Worm (Caenorhabditis elegans) whole organism, L4/young adult: Measurements from ENCODE around the gene R144.10.

Source experiments
- W03F9.2 ChIP-seq: fragments of 150-350 bp; optimal IDR thresholded peaks from 2 replicates; lab custom pipeline; 2014; ENCODE audit warnings: missing biosample characterization, missing genetic modification characterization
- dao-5 ChIP-seq: sonication (generic microtip); optimal IDR thresholded peaks from 2 replicates; lab custom pipeline; 2016; ENCODE audit warnings: missing genotype, missing genetic modification characterization, moderate library complexity, missing compliant biosample characterization
- him-1 ChIP-seq: sonication (generic microtip); optimal IDR thresholded peaks from 2 replicates; lab custom pipeline; 2016; ENCODE audit warnings: missing genotype, missing genetic modification reagents, missing genetic modification characterization, missing compliant biosample characterization

Gene R144.10

DNA sequence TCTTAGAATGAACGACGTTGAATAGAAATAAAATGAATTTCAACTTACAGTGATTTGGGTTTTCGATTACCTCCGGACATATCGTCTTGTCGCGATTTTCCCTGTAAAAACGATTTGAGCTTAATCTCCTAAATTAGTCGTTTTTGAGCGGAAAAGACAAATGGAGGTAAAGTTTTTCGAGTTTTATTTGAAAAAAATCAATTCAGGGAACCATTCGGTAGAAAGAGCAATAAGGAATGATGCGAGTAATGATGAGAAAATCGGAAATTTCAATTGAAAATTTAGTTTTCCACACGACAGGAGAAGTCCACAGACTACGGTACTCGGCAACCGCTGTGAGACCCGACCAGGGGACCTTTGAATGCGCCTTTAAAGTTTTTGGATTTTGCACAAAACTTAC lies at the start of gene R144.10:
Gene R144.10, minus strand, starts transcription at position 101 of the 400 bp plus-strand sequence.
- no peak for TF ChIP-seq him-1 (tag; lab: Kevin White, UChicago)
- no peak for TF ChIP-seq dao-5 (tag; lab: Kevin White, UChicago)
- no peak for TF ChIP-seq W03F9.2 (tag; lab: Kevin White, UChicago)

DNA sequence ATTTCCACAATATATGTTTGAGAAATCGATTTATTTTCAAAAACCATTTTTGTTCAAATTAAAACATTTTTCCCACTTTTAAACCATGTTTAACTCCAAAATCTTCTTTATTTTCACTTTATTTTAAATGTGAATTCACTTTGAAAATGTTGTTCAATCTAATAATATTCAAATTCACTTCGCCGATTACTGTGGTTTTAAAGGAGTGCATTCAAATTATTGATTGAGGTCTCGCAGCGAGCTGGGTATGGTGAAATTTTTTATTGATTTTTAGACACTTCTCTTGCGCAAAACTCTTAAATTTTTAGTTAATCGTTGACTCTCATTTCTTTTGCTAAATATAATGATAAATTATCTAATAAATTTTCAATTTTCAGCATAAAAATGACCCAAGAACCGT lies 45.6 kb upstream of the R144.10 start, which contains the start of gene C45G9.5:
Gene C45G9.5, plus strand, starts transcription at position 378 of the 400 bp plus-strand sequence.
- TF ChIP-seq him-1 (tag; lab: Kevin White, UChicago) (no peak), W03F9.2 (tag; lab: Kevin White, UChicago) (no peak), dao-5 (tag; lab: Kevin White, UChicago) (no peak)

DNA sequence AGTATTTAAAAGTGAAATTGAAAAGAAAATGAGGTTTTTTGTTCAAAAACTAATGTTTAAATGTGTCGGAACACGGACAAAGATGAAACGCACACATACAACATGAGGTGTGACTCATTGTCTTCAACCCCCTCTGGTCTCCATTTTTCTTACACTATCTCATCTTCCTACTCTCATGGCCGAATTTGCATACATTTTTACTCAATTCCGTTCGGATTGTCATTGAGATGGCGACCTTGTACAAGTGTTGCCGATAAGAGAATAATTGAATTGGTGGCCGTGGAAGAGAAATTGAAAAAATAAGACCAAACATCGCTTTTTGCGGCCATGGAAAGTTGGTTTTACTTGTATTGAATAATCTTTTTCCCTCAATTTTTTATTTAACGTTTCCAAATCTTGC lies 45.0 kb upstream of the R144.10 start, which contains the start of gene txbp-3:
Gene txbp-3, minus strand, starts transcription at position 285 of the 400 bp plus-strand sequence.
- peak; percentile 55 for TF ChIP-seq W03F9.2 (tag; lab: Kevin White, UChicago)
- no peak for TF ChIP-seq dao-5 (tag; lab: Kevin White, UChicago)

DNA sequence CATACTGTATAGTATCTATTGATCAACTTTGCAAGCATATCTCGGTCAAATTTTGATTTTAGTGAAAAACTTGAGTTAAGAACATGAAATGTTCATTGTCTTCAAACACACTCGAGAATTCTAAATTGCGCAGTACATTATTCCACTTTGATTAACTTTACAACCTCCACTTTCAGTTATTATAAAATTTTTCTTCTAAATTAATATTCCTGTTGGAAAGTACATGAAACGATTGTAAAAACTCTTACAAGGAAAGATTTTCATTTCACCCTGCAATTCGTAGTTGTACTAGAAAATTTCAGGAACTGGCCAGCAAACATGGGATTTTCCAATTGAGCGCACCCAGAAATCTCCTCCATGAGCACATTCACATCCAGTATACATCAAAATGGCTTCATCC lies 42.6 kb upstream of the R144.10 start, which contains the start of gene C45G9.14:
Gene C45G9.14, plus strand, starts transcription at position 301 of the 400 bp plus-strand sequence.
- TF ChIP-seq W03F9.2 (tag; lab: Kevin White, UChicago) (no peak), him-1 (tag; lab: Kevin White, UChicago) (no peak), dao-5 (tag; lab: Kevin White, UChicago) (no peak)

DNA sequence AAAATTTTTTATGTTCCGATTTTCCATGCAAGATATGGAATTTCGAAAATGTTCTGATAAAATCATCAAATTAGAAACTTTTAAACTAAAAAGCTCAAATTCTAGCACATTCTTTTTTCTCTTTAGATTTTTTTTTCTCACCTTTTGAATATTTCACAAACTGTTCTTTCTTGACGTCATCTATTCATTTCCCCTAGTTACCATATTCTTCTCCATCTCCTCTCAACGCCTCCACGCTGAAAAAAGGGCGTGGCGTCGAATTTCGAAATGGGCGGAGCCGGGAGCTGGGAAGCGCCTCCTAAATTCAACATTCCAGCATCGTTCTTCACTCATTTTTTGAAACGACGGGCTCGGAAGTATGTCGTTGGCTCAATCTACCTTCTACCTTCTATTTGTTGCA lies 40.0 kb upstream of the R144.10 start, which contains the start of gene nlp-43:
Gene nlp-43, plus strand, starts transcription at position 301 of the 400 bp plus-strand sequence.
- TF ChIP-seq W03F9.2 (tag; lab: Kevin White, UChicago) (no peak), him-1 (tag; lab: Kevin White, UChicago) (no peak), dao-5 (tag; lab: Kevin White, UChicago) (no peak)

DNA sequence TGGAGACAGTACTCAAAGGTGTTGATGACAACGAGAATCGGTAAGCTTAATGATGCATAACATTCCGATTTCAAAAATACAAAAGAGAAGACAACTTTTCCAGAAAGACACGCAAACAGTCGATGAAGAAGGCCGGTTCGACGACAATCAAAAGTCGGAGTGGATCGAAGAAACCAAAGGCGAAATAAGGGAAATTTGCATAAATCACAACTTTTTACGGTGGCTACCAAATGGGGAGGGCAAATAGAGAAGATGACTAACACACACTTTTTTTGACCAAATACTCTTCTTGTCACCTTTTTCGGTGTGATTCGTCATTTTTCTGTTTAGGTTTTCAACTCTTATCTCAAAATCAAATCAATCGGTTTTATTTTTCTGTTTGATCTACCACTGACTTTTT lies 34.0 kb upstream of the R144.10 start, which contains the start of gene C45G9.6:
Gene C45G9.6, plus strand, starts transcription at position 301 of the 400 bp plus-strand sequence.
- TF ChIP-seq W03F9.2 (tag; lab: Kevin White, UChicago): no peak

DNA sequence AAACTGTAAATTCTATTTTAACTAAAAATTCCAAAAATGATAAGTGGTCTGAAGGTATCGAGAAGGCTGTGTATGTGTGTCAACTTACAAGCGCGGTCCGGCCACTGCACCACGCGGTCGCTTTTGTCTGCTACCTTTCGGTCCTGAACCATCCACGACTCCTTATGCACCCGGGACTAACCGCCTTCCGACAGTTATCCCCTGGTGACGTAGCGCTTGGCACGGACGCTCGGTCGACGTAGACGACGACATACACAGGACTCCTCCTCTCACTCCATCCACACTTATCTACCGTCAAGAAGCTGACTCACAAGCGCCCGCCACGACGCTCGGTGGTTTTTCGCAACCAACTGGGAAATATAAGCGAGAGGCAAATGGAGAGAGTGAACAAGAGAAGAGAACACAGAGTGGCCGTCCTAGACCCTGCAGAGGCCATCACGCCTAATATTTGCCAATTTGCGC lies 29.3 kb upstream of the R144.10 start:
- TF ChIP-seq him-1 (tag; lab: Kevin White, UChicago) (peak; percentile 81), dao-5 (tag; lab: Kevin White, UChicago) (peak; percentile 78)

DNA sequence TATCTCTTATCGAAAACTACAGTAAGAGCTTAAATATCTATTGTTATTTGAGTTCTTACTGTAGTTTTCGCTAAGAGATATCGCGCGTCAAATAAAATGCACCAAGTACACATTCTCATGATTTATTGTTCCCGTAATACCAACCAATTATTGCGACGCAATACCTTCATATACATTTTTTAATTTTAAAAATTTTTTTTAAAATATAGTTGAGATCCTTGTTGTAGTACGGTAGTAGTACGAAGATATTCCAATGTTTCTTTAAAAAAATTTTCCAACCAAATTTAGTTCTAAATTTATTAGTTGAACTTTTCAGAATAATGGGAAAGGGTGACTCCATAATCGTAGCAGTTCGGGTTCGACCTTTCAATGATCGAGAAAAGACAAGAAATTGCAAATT lies 28.5 kb upstream of the R144.10 start, which contains the start of gene klp-6:
Gene klp-6, plus strand, starts transcription at position 301 of the 400 bp plus-strand sequence.
- TF ChIP-seq him-1 (tag; lab: Kevin White, UChicago) (no peak), W03F9.2 (tag; lab: Kevin White, UChicago) (no peak), dao-5 (tag; lab: Kevin White, UChicago) (no peak)

DNA sequence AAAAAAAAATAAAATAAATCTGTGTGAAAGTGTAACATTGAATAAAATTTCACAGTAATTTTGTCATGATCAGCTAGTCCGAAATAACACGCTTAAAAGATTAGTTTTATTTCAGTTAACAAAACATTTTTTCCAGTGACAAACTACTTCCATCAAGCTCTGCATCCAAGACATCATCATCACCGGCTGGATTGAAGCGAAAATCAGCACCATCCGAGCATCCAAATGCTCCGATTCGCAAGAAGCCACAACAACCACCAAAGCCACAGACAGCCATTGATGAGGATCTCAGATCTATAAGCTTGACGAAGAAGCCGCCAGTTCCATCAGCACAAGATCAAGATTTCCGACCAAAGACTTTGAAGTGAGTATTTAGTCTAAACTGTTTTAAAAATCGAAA lies 25.1 kb upstream of the R144.10 start:
- TF ChIP-seq him-1 (tag; lab: Kevin White, UChicago) (no peak), W03F9.2 (tag; lab: Kevin White, UChicago) (no peak), dao-5 (tag; lab: Kevin White, UChicago) (no peak)

DNA sequence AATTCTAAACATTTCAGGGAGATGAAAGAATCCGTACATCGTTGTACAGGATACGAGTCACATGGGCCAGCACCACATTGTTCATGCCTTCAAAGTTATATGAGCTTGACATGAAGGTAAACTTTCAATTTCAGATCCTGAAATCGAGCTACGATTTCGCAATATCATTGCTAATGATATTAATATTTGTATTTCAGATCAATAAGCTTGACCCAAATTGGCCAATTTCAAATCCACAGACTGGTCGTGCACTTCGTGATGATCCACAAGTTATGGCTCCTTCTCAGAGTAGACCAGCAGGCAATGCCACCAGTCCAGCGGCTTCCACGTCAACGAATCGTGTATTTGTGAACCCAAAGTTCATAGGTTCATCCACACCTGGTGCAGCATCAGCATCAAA lies 24.2 kb upstream of the R144.10 start:
- TF ChIP-seq dao-5 (tag; lab: Kevin White, UChicago): no peak
- no peak for TF ChIP-seq W03F9.2 (tag; lab: Kevin White, UChicago)
- no peak for TF ChIP-seq him-1 (tag; lab: Kevin White, UChicago)

DNA sequence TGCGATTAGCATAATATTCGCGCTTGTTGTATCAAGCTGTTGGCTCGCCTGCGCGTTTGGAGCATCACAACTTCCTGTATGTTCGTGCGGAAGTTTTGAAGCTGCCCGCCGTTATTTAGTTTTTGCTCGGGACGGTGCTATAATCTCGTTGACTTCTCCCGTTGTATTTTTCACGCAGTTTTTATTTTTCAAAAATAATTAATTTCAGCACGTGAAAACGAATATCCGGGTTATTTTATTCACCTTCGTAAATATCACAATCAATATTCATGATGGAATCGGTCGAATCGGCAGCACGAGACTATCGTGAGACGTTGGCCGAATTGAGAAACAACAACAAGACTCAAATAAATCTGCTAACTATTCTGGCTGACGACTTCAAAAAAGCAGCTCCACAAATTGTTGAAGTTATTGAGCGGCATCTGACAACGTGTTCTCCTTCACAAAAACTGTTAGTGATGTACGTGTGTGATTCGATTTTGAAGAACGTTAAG lies 23.1 kb upstream of the R144.10 start:
- TF ChIP-seq dao-5 (tag; lab: Kevin White, UChicago): no peak
- no peak for TF ChIP-seq him-1 (tag; lab: Kevin White, UChicago)
- no peak for TF ChIP-seq W03F9.2 (tag; lab: Kevin White, UChicago)

DNA sequence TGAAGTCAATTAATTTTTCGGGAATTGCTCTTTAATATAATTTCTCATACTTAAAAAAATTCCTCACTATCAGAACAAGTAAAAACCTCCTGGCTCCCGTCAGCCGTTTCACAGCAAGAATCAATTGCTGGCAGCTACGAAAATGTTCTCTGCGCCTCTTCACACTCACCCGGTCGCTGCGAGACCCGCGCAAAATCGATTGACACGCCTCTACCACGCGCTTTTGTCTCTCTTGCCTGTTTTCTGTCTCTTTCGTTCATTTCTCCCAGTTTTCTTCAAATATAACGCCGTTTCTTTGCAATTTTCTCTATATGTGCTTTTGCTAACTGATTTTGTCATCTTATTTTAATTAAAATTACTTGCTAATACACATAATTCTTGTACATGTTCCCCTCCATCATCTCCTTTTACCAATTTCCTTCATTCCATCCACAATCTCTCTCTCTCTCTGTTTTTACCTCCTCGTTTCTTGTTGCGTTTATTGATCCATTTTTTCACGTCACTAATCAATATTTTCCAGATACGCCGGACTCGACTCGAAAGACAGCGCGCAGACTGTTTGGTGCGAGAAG lies 22.3 kb upstream of the R144.10 start, which contains the start of gene pcf-11:
Gene pcf-11, plus strand, starts transcription at position 522 of the 572 bp plus-strand sequence.
- TF ChIP-seq dao-5 (tag; lab: Kevin White, UChicago) (no peak), W03F9.2 (tag; lab: Kevin White, UChicago) (peak; percentile 34), him-1 (tag; lab: Kevin White, UChicago) (no peak)

DNA sequence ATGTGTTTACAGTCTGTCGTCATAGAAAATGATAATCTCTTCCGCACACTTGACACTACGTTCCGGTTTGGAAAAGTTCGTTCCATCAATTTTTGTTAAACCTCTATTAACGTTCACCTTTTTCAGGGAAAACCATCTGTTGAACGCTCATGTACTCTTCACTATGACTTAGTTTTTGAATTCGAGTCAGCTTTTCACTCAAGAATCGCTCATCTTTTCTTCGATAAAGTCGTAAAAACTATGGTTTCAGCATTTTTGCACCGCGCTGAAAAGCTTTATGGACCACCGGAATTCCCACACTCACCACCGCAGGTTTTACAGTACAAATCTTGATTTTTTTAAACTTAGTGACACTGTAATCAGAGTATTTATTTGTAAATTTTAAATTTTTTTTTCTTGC lies 21.5 kb upstream of the R144.10 start:
- no peak for TF ChIP-seq dao-5 (tag; lab: Kevin White, UChicago)
- no peak for TF ChIP-seq W03F9.2 (tag; lab: Kevin White, UChicago)
- no peak for TF ChIP-seq him-1 (tag; lab: Kevin White, UChicago)

DNA sequence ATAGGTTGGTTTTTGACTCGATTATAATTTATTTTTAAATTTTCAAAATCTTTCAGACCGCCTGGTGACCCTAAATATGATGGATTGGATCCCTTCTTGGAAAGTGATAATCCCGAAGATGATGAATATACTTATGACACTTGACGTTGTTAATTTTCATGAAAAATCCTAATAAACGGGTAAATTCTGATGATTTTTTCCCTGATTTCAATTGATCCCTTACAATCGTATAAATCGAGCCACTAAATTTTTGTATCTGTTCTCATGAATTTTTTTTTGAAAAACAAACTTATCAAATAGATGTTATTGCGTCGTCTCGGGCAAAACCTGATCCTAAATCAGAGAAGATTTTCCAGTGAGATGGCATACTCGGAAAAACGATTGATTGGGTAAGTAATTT lies 20.8 kb upstream of the R144.10 start, which contains the start of gene R144.13:
Gene R144.13, plus strand, starts transcription at position 301 of the 400 bp plus-strand sequence.
- TF ChIP-seq dao-5 (tag; lab: Kevin White, UChicago) (no peak), him-1 (tag; lab: Kevin White, UChicago) (no peak), W03F9.2 (tag; lab: Kevin White, UChicago) (no peak)
